Worm (Caenorhabditis elegans) whole organism, L2 larva: ENCODE results near the gene hsp-1.

Experiments used
- aly-2 ChIP-seq: fragments of 150-350 bp; optimal IDR thresholded peaks from 2 replicates; lab custom pipeline; 2014; ENCODE audit warnings: missing biosample characterization, missing genetic modification characterization
- nhr-237 ChIP-seq: fragments of 150-350 bp; optimal IDR thresholded peaks from 2 replicates; lab custom pipeline; 2014; ENCODE audit warnings: missing biosample characterization, missing genetic modification characterization
- zag-1 ChIP-seq: fragments of 150-350 bp; optimal IDR thresholded peaks from 2 replicates; lab custom pipeline; 2014; ENCODE audit warnings: missing biosample characterization, missing genetic modification characterization

ce11 chrIV:17269702-17270101 is 9.1 kb upstream of the hsp-1 start:
- TF ChIP-seq zag-1 (tag; lab: Kevin White, UChicago) (no peak), nhr-237 (tag; lab: Kevin White, UChicago) (no peak), aly-2 (no peak)
